Worm (Caenorhabditis elegans) whole organism, L3 larva: ENCODE results near the gene F53F8.3.

Experiments
- ZK546.5 ChIP-seq: sonication (generic microtip); optimal IDR thresholded peaks from 2 replicates; lab custom pipeline; 2017; ENCODE audit warnings: missing biosample characterization, missing genetic modification characterization
- ceh-16 ChIP-seq: sonication (generic microtip); optimal IDR thresholded peaks from 2 replicates; lab custom pipeline; 2017; ENCODE audit warnings: missing biosample characterization, missing genetic modification characterization
- ceh-82 ChIP-seq: fragments of 150-350 bp; optimal IDR thresholded peaks from 2 replicates; lab custom pipeline; 2014; ENCODE audit warnings: missing biosample characterization, missing genetic modification characterization
- ceh-9 ChIP-seq: sonication (generic microtip); optimal IDR thresholded peaks from 2 replicates; lab custom pipeline; 2018; ENCODE audit warnings: missing biosample characterization, missing genetic modification characterization
- daf-12 ChIP-seq: fragments of 150-350 bp; optimal IDR thresholded peaks from 2 replicates; lab custom pipeline; 2014; ENCODE audit warnings: missing biosample characterization, missing genetic modification reagents, missing genetic modification characterization
- egl-27 ChIP-seq: sonication (generic microtip); optimal IDR thresholded peaks from 4 replicates; lab custom pipeline; 2017; ENCODE audit warnings: missing biosample characterization, missing genetic modification reagents, missing genetic modification characterization
- egl-5 ChIP-seq: fragments of 150-350 bp; optimal IDR thresholded peaks from 2 replicates; lab custom pipeline; 2017; ENCODE audit warnings: missing biosample characterization, missing genetic modification reagents, missing genetic modification characterization, inconsistent platforms
- elt-1 ChIP-seq: fragments of 150-350 bp; optimal IDR thresholded peaks from 2 replicates; lab custom pipeline; 2014; ENCODE audit warnings: missing biosample characterization, missing genetic modification characterization
- elt-2 ChIP-seq: sonication (generic microtip); optimal IDR thresholded peaks from 2 replicates; lab custom pipeline; 2016; ENCODE audit warnings: missing genetic modification reagents, mild to moderate bottlenecking, missing genetic modification characterization, missing compliant biosample characterization
- elt-3 ChIP-seq, 3 experiments: fragments of 150-350 bp in 1 of 3; sonication (generic microtip) in 2 of 3; optimal IDR thresholded peaks; 2 replicates in 2 of 3; 4 replicates in 1 of 3; lab custom pipeline; 2014 to 2017; ENCODE audit warnings: missing biosample characterization in 3 of 3, missing genetic modification characterization in 3 of 3
- eor-1 ChIP-seq, 2 experiments: fragments of 150-350 bp; optimal IDR thresholded peaks; 2 replicates each; lab custom pipeline; 2014 to 2018; ENCODE audit warnings: missing biosample characterization in 2 of 2, missing genetic modification characterization in 2 of 2
- fkh-2 ChIP-seq: fragments of 150-350 bp; optimal IDR thresholded peaks from 2 replicates; lab custom pipeline; 2014; ENCODE audit warnings: missing biosample characterization, missing genetic modification reagents, missing genetic modification characterization
- fos-1 ChIP-seq: fragments of 150-350 bp; optimal IDR thresholded peaks from 2 replicates; lab custom pipeline; 2014; ENCODE audit warnings: missing biosample characterization, missing genetic modification characterization
- hmg-11 ChIP-seq: sonication (generic microtip); optimal IDR thresholded peaks from 2 replicates; lab custom pipeline; 2016; ENCODE audit warnings: missing genetic modification characterization, missing compliant biosample characterization
- jun-1 ChIP-seq: fragments of 150-350 bp; optimal IDR thresholded peaks from 2 replicates; lab custom pipeline; 2014; ENCODE audit warnings: missing biosample characterization, missing genetic modification reagents, missing genetic modification characterization
- lin-15B ChIP-seq: fragments of 150-350 bp; optimal IDR thresholded peaks from 2 replicates; lab custom pipeline; 2014; ENCODE audit warnings: missing biosample characterization, missing genetic modification characterization
- lin-39 ChIP-seq: fragments of 150-350 bp; optimal IDR thresholded peaks from 2 replicates; lab custom pipeline; 2018; ENCODE audit warnings: missing biosample characterization, missing genetic modification reagents, missing genetic modification characterization
- lsy-12 ChIP-seq: sonication (generic microtip); optimal IDR thresholded peaks from 2 replicates; lab custom pipeline; 2016; ENCODE audit warnings: mild to moderate bottlenecking, missing genetic modification characterization, missing compliant biosample characterization
- mdl-1 ChIP-seq: fragments of 150-350 bp; optimal IDR thresholded peaks from 2 replicates; lab custom pipeline; 2014; ENCODE audit warnings: missing biosample characterization, missing genetic modification characterization
- mml-1 ChIP-seq: fragments of 150-350 bp; sonication (generic microtip); optimal IDR thresholded peaks from 3 replicates; lab custom pipeline; 2014; ENCODE audit warnings: missing biosample characterization, missing genetic modification characterization
- nfya-1 ChIP-seq: sonication (generic microtip); optimal IDR thresholded peaks from 2 replicates; lab custom pipeline; 2017; ENCODE audit warnings: missing genetic modification characterization, mild to moderate bottlenecking, missing compliant biosample characterization, antibody characterized with exemption, moderate library complexity; ENCODE audit not compliant: insufficient read depth
- nhr-11 ChIP-seq: fragments of 150-350 bp; optimal IDR thresholded peaks from 2 replicates; lab custom pipeline; 2014; ENCODE audit warnings: missing biosample characterization, missing genetic modification characterization
- nhr-12 ChIP-seq: fragments of 150-350 bp; optimal IDR thresholded peaks from 2 replicates; lab custom pipeline; 2014; ENCODE audit warnings: missing biosample characterization, missing genetic modification characterization
- nhr-23 ChIP-seq: fragments of 150-350 bp; optimal IDR thresholded peaks from 2 replicates; lab custom pipeline; 2014; ENCODE audit warnings: missing biosample characterization, missing genetic modification reagents, missing genetic modification characterization
- nhr-237 ChIP-seq: fragments of 150-350 bp; optimal IDR thresholded peaks from 2 replicates; lab custom pipeline; 2014; ENCODE audit warnings: missing biosample characterization, missing genetic modification characterization
- nhr-25 ChIP-seq: sonication (generic microtip); optimal IDR thresholded peaks from 2 replicates; lab custom pipeline; 2017; ENCODE audit warnings: missing biosample characterization, missing genetic modification characterization
- nhr-43 ChIP-seq: sonication (generic microtip); optimal IDR thresholded peaks from 2 replicates; lab custom pipeline; 2016; ENCODE audit warnings: mild to moderate bottlenecking, missing genetic modification characterization, missing compliant biosample characterization; ENCODE audit not compliant: poor library complexity, severe bottlenecking
- nhr-67 ChIP-seq: fragments of 150-350 bp; optimal IDR thresholded peaks from 2 replicates; lab custom pipeline; 2014; ENCODE audit warnings: missing biosample characterization, missing genetic modification characterization
- nhr-77 ChIP-seq: fragments of 150-350 bp; optimal IDR thresholded peaks from 2 replicates; lab custom pipeline; 2014; ENCODE audit warnings: missing biosample characterization, missing genetic modification characterization
- sea-2 ChIP-seq: fragments of 150-350 bp; sonication (generic microtip); optimal IDR thresholded peaks from 4 replicates; lab custom pipeline; 2014; ENCODE audit warnings: missing biosample characterization, missing genetic modification reagents, missing genetic modification characterization
- snpc-4 ChIP-seq: fragments of 150-350 bp; optimal IDR thresholded peaks from 2 replicates; lab custom pipeline; 2014; ENCODE audit warnings: missing biosample characterization, missing genetic modification characterization
- tbx-2 ChIP-seq: sonication (generic microtip); optimal IDR thresholded peaks from 2 replicates; lab custom pipeline; 2016; ENCODE audit warnings: mild to moderate bottlenecking, missing genetic modification characterization, missing compliant biosample characterization
- unc-39 ChIP-seq: sonication (generic microtip); optimal IDR thresholded peaks from 4 replicates; lab custom pipeline; 2017; ENCODE audit warnings: missing biosample characterization, missing genetic modification characterization
- ztf-11 ChIP-seq: fragments of 150-350 bp; optimal IDR thresholded peaks from 2 replicates; lab custom pipeline; 2014; ENCODE audit warnings: missing biosample characterization, missing genetic modification characterization
- ztf-4 ChIP-seq: fragments of 150-350 bp; optimal IDR thresholded peaks from 2 replicates; lab custom pipeline; 2014; ENCODE audit warnings: missing biosample characterization, missing genetic modification characterization

The F53F8.3 gene

DNA sequence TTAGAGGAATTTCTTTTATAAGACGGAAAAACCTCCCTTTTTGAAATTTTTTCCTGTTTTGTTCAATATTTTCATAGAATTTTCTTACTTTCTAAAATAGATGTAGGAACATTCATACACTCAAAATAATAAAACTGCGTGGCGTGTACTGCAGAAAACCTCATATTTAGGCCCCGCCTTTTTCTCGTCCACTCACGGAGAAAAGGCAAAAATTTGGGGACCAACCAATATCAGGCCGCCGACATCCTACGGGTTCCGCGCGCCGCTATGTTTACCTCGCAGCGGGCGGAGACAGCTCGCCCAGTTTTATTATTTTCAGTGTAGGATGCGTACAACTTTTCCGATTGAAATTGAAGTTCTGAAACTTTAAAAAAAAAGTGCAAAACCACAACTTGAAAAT, 9.5 kb upstream of the F53F8.3 start:
- peak; percentile 78 for TF ChIP-seq snpc-4 (tag; lab: Kevin White, UChicago)
- TF ChIP-seq, all 47 proteins: peak for 1; not testable (repeated sequence) for 46

DNA sequence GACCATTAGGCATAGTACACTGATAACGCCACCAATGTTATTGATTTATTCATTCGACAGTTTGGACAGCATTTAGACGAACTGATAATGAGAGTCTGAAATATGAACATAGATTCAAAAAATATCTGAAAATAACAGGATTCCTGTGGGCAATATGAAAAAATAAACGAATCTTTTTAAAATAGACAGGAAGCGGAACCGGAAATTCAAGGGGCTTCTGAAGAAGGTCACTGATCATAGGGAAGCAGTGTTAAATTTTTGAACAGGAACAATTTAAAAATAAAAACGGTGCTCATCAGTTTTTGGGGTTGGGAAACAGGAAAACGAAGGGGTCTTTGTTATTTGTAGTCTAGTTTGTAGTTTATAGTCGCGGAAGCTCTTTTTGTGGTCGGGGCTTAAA, 8.9 kb upstream of the F53F8.3 start, which contains the start of gene F53F8.7:
F53F8.7 (minus strand) TSS at position 101 of the 400 bp plus-strand sequence.
- TF ChIP-seq ceh-82 (tag; lab: Kevin White, UChicago): no peak
- no peak for TF ChIP-seq jun-1
- no peak for TF ChIP-seq lin-15B
- no peak for TF ChIP-seq nhr-237

DNA sequence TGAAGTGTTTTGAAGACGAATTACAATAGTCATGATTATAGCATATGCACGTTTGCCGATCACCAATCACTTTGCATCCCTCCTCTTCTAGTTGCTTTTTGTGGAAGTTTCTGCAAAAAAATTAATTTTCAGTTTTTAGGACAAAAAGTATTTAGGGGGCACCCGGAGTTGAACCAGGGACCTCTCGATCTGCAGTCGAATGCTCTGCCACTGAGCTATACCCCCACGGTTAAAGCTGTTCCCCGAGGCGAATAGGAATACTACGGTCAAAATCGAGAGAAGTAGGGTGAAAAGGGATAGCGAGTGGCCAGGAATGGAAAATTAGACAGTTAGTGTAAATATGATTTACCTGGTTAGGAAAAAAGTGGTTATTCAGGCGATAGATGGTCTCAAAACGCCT, 4.6 kb upstream of the F53F8.3 start:
- peak; percentile 37 for TF ChIP-seq lsy-12
- TF ChIP-seq ztf-4: peak; percentile 38
- no peak for TF ChIP-seq sea-2 (GFP tag; lab: Kevin White, UChicago)
- peak; percentile 19 for TF ChIP-seq jun-1
- TF ChIP-seq nfya-1 (tag; lab: Kevin White, UChicago): peak; percentile 37
- peak; percentile 72 for TF ChIP-seq hmg-11 (tag; lab: Kevin White, UChicago)
- TF ChIP-seq nhr-23 (tag; lab: Kevin White, UChicago): peak; percentile 36
- peak; percentile 13 for TF ChIP-seq elt-2 (tag; lab: Kevin White, UChicago)
- TF ChIP-seq lin-15B: peak; percentile 25
- TF ChIP-seq ceh-16 (tag; lab: Kevin White, UChicago): no peak
- peak; percentile 40 for TF ChIP-seq tbx-2 (tag; lab: Kevin White, UChicago)
- TF ChIP-seq nhr-77 (tag; lab: Kevin White, UChicago): no peak

DNA sequence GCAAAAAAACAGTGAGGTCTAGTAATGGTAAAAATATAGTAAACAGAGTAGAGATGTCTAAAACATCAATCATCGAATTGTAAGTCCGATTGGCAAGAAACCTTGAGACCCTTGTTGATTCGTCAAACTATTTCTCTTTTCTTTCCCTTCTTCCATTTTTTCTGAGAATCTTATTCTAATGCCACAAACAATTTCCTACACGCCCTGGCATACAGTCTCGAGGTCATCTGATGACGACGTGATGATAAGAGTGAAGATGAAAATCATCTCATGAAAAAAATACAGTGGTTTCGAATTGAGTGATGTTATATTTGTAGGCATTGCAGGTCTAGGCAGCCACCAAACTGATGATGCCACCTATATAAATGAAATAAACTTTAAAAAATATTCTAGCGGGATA, 3.6 kb upstream of the F53F8.3 start:
- TF ChIP-seq nhr-77 (tag; lab: Kevin White, UChicago) (no peak), elt-3 (tag; optimal IDR thresholded peaks at IDR 0.05; lab: Kevin White, UChicago) (peak in 1 of 3 experiments; percentile 23), mdl-1 (tag; lab: Kevin White, UChicago) (no peak), nhr-25 (tag; lab: Kevin White, UChicago) (peak; percentile 71), elt-1 (tag; lab: Kevin White, UChicago) (peak; percentile 56), nhr-12 (tag; lab: Kevin White, UChicago) (no peak), nhr-11 (peak; percentile 12)

DNA sequence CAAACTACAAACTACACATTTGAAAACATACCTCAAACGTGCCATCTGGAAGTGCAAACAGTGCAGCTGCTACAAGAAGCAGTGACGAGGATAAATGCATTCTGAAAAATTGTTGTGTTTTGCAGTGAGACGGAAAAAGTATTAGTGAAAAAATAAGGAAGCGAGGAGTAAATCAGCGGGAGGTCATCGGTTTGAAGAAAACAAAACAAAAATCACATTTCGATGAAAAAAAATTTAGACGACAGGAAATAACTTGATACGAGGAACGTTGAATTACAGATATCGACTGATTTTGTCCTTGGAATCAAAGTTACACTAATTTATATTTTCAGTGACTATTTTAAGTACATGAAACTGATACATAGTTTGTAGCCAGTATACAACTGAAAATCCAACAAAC, 2.3 kb upstream of the F53F8.3 start, which contains the start of gene F53F8.4:
F53F8.4 (minus strand) TSS at position 101 of the 400 bp plus-strand sequence.
- no peak for TF ChIP-seq fos-1 (tag; lab: Kevin White, UChicago)
- no peak for TF ChIP-seq egl-5 (tag; lab: Kevin White, UChicago)
- no peak for TF ChIP-seq ztf-11 (tag; lab: Kevin White, UChicago)
- no peak for TF ChIP-seq elt-2 (tag; lab: Kevin White, UChicago)
- TF ChIP-seq sea-2 (GFP tag; lab: Kevin White, UChicago): no peak
- TF ChIP-seq nhr-77 (tag; lab: Kevin White, UChicago): no peak
- TF ChIP-seq eor-1 (tag; optimal IDR thresholded peaks at IDR 0.05; lab: Kevin White, UChicago): no peak
- no peak for TF ChIP-seq daf-12 (tag; lab: Kevin White, UChicago)
- no peak for TF ChIP-seq jun-1
- no peak for TF ChIP-seq nhr-43 (tag; lab: Kevin White, UChicago)
- TF ChIP-seq lin-39 (tag; lab: Kevin White, UChicago): no peak
- TF ChIP-seq fkh-2 (tag; lab: Kevin White, UChicago): no peak
- TF ChIP-seq tbx-2 (tag; lab: Kevin White, UChicago): no peak
- no peak for TF ChIP-seq unc-39 (tag; lab: Kevin White, UChicago)

DNA sequence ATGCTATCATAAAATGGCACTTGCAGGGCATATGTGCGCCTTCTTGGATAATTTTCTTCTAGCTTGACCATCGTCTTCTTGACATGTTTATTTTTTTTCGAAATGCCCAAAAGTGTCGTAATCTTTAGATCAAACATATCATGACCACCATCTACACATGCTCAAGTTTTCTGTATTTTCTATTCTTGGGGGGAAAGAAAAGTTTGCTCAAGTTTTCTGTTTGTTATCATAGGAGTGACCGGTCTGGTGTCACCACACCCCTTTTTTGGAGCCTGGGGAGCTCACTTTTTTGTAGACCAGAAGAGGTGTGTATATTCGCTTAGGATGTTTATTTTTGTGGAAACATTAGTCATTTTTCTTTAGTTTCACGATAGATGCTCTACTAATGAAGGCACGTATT, 3.9 kb downstream of the F53F8.3 start, which contains the start of gene klf-2:
klf-2 (plus strand) TSS at position 301 of the 400 bp plus-strand sequence.
- TF ChIP-seq mml-1 (no peak), fos-1 (tag; lab: Kevin White, UChicago) (no peak), nhr-11 (no peak), unc-39 (tag; lab: Kevin White, UChicago) (no peak), ZK546.5 (tag; lab: Kevin White, UChicago) (no peak), ztf-4 (no peak), nhr-67 (no peak), ceh-9 (tag; lab: Kevin White, UChicago) (no peak), nhr-43 (tag; lab: Kevin White, UChicago) (no peak), egl-27 (tag; lab: Kevin White, UChicago) (no peak), elt-2 (tag; lab: Kevin White, UChicago) (no peak), ceh-82 (tag; lab: Kevin White, UChicago) (no peak)
